Worm (Caenorhabditis elegans) whole organism, midembryonic: Measurements from ENCODE around the gene rilp-1.

Experiments used
- T22C8.4 ChIP-seq: fragments of 200-800 bp; sonication (Bioruptor generic); IDR thresholded peaks from 2 replicates; pipeline ENCODE4 v1.3.6; 2022; ENCODE audit warnings: missing genetic modification characterization, missing compliant biosample characterization
- cog-1 ChIP-seq: sonication (generic microtip); optimal IDR thresholded peaks from 2 replicates; lab custom pipeline; 2016; ENCODE audit warnings: missing genetic modification characterization, missing compliant biosample characterization
- flt-1 ChIP-seq: fragments of 200-800 bp; sonication (Bioruptor generic); IDR thresholded peaks from 2 replicates; pipeline ENCODE4 v1.3.6; 2022; ENCODE audit warnings: missing genetic modification characterization, missing compliant biosample characterization
- klf-2 ChIP-seq: fragments of 200-800 bp; sonication (Bioruptor generic); conservative IDR thresholded peaks from 2 replicates; pipeline ENCODE4 v1.3.6; 2022; ENCODE audit warnings: missing genetic modification reagents, missing genetic modification characterization, missing compliant biosample characterization
- med-1 ChIP-seq: sonication (generic microtip); optimal IDR thresholded peaks from 2 replicates; lab custom pipeline; 2017; ENCODE audit warnings: missing genetic modification characterization, mild to moderate bottlenecking, missing compliant biosample characterization, antibody characterized with exemption, missing genetic modification reagents; ENCODE audit not compliant: insufficient read depth
- ref-1 ChIP-seq: fragments of 200-800 bp; sonication (Bioruptor generic); conservative IDR thresholded peaks from 2 replicates; pipeline ENCODE4 v1.3.6; 2022; ENCODE audit warnings: missing genetic modification reagents, missing genetic modification characterization, missing compliant biosample characterization
- tab-1 ChIP-seq: fragments of 200-800 bp; sonication (Bioruptor generic); IDR thresholded peaks from 2 replicates; pipeline ENCODE4 v1.3.6; 2022; ENCODE audit warnings: missing genetic modification characterization, missing compliant biosample characterization
- ztf-23 ChIP-seq: fragments of 200-800 bp; sonication (Bioruptor generic); IDR thresholded peaks from 2 replicates; pipeline ENCODE4 v1.3.6; 2022; ENCODE audit warnings: missing genetic modification reagents, missing genetic modification characterization, missing compliant biosample characterization
- ztf-29 ChIP-seq: fragments of 200-800 bp; sonication (Bioruptor generic); IDR thresholded peaks from 2 replicates; pipeline ENCODE4 v1.3.6; 2022; ENCODE audit warnings: missing genetic modification reagents, missing genetic modification characterization, missing compliant biosample characterization

The rilp-1 gene

DNA sequence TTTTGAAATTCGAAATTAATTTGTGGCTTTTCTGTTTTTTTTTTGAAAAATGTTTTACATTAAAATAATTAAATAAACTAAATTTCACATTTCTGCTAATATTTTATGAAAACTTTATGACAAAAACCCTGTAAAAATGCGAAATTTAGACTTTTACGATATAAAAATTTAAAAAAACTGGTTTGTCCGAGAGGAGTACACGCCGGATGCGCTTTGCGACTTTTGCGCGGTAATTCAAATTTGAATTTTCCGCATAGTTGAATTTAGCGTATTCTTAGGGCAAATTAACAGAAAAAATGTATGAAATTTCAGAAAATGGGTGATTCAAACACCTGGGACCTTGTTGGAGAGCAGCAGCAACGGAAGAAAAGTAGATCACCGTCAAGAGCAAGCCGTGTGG, 8.1 kb downstream of the rilp-1 start, which contains the start of gene unc-93:
Gene unc-93, plus strand, starts transcription at position 301 of the 400 bp plus-strand sequence.
- TF ChIP-seq klf-2 (GFP tag; lab: Robert Waterston, UW) (no peak), ztf-29 (no peak)

DNA sequence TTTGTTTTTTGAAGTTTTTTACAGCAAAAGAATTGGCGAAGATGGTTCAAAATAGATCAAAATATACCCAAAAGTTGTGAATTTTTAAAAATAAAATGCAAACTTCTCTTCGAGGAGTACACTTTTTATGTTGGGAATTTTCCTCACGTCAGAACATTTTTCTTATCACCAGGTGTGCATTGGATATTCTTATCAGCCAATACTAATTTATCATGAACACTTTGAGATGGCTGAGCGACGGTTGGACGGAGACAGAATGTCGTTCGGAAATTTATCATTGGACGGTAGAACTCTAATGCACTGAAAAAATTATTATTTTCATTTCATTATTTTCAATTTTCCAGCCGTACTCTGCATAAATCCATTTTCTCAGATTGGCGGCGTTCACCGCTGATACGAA, 13.4 kb downstream of the rilp-1 start:
- TF ChIP-seq klf-2 (GFP tag; lab: Robert Waterston, UW) (no peak), flt-1 (GFP tag; lab: Robert Waterston, UW) (no peak), ztf-23 (GFP tag; lab: Robert Waterston, UW) (no peak), tab-1 (GFP tag; lab: Robert Waterston, UW) (no peak)

DNA sequence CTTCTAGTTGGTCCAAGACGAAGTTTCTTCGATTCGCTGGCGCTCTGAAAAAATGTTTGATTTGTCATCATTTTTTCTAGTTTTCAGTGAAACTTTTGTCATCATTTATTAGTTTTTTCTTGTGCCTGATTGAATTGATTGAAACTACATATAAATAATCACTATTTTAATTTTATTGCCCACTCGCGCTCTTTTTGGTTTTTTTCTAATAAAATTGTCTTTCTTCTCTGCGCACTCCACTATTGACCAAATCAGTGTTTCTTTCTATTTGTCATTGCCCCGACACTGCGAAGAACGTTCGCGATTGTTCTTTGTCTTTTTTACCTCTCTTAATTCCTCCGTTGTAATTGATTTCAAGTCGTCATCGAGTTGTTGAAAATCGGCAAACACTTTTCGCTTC, 14.3 kb downstream of the rilp-1 start:
- no peak for TF ChIP-seq ztf-23 (GFP tag; lab: Robert Waterston, UW)
- TF ChIP-seq flt-1 (GFP tag; lab: Robert Waterston, UW): no peak
- no peak for TF ChIP-seq tab-1 (GFP tag; lab: Robert Waterston, UW)
- TF ChIP-seq med-1 (GFP tag; lab: Kevin White, UChicago): no peak
- TF ChIP-seq cog-1: no peak
- TF ChIP-seq T22C8.4 (GFP tag; lab: Robert Waterston, UW): no peak
- TF ChIP-seq ref-1 (GFP tag; lab: Robert Waterston, UW): no peak
- no peak for TF ChIP-seq ztf-29
- TF ChIP-seq klf-2 (GFP tag; lab: Robert Waterston, UW): no peak

DNA sequence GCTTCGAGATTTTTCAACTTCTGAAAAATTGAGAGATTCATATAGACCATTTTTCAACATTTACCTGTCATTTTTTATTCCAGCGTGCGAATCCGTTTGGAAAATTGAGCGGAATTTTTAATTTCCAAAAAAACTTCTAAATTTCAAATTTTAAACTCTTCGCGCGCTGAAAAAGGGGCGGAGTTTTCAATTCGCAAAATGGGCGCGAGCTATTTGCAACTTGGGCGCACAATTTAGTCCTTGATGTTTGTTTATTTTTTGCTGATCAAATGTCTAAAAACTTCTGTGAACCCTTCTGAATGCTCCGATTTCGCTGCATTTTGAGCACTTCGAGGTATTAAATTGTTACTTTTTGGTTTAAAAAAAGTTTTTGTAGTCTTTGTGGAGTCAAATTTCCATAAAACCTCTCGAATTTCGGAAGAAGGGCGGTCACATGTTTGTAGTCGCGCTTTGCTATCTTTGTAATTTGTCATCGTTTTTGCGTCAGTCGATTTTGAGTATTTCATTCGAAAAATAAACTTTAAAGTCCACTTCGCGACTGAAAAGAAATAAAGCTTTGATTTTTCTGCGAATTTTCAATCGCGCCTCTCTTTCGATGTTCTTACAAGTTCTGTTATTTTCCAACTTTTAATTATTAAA, 14.9 kb downstream of the rilp-1 start, which contains the start of the genes madf-8 and gsr-1:
Gene madf-8, minus strand, starts transcription at position 156 of the 639 bp plus-strand sequence.
Gene gsr-1, plus strand, starts transcription at position 231 of the 639 bp plus-strand sequence.
- peak; percentile 68; the same call in 1 of the 2 replicates for TF ChIP-seq ztf-23 (GFP tag; lab: Robert Waterston, UW)
- TF ChIP-seq T22C8.4 (GFP tag; lab: Robert Waterston, UW): no peak

DNA sequence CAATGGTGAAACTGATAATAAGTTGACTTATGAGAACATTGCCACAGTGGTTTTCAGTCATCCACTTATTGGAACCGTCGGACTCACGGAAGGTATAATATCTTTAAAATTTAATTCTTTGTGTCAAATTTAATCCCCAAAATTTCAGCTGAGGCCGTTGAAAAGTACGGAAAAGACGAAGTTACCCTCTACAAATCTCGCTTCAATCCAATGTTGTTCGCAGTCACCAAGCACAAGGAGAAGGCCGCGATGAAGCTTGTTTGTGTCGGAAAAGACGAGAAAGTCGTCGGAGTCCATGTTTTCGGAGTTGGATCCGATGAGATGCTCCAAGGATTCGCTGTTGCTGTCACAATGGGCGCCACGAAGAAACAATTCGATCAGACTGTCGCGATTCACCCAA, 16.5 kb downstream of the rilp-1 start:
- TF ChIP-seq ztf-23 (GFP tag; lab: Robert Waterston, UW) (no peak), T22C8.4 (GFP tag; lab: Robert Waterston, UW) (no peak), cog-1 (no peak), ztf-29 (no peak), flt-1 (GFP tag; lab: Robert Waterston, UW) (no peak), klf-2 (GFP tag; lab: Robert Waterston, UW) (no peak), tab-1 (GFP tag; lab: Robert Waterston, UW) (no peak), ref-1 (GFP tag; lab: Robert Waterston, UW) (no peak), med-1 (GFP tag; lab: Kevin White, UChicago) (no peak)

DNA sequence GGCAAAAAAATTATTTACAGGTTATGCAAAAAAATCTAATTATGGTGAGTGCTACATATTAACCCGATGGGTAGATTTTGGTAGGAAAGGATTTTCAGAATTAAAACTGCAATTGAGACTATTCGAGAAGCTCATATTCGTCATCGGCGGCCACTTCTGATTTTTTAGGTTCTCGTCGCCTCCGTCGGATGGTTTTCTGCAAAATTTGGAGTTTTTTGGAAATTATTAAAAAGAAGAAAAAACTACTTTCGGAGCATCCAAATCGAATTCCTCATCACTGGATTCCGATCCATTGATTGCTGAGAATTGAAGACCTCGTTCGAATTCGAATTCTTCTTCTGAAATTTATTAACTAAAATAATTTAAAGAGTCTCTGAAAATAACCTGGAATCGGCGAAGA, 17.0 kb downstream of the rilp-1 start:
- TF ChIP-seq flt-1 (GFP tag; lab: Robert Waterston, UW) (no peak), klf-2 (GFP tag; lab: Robert Waterston, UW) (no peak), ztf-29 (no peak), tab-1 (GFP tag; lab: Robert Waterston, UW) (no peak), ztf-23 (GFP tag; lab: Robert Waterston, UW) (no peak), T22C8.4 (GFP tag; lab: Robert Waterston, UW) (no peak), med-1 (GFP tag; lab: Kevin White, UChicago) (no peak), cog-1 (no peak), ref-1 (GFP tag; lab: Robert Waterston, UW) (no peak)

DNA sequence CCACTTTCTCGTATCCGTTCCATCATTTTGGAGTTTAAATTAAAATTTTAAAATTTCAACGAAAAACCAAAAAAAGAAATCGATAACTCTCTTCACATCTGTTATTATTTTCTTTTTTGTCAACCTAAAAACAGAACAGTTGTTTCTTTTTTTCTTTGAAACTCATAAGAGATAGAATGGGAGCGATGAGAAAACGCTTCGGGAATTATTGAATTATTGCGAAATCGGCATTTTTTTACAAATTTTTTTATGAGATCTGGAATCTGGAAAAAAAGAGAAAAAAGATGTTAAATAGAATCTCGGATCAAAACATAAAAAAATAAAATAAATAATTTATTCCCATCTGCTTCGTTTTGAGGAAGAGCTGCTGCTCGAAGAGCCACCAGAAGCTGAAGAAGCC, 21.5 kb downstream of the rilp-1 start, which contains the start of gene C46F11.5:
Gene C46F11.5, minus strand, starts transcription at position 128 of the 400 bp plus-strand sequence.
- TF ChIP-seq flt-1 (GFP tag; lab: Robert Waterston, UW) (no peak), ref-1 (GFP tag; lab: Robert Waterston, UW) (no peak), ztf-23 (GFP tag; lab: Robert Waterston, UW) (no peak), klf-2 (GFP tag; lab: Robert Waterston, UW) (no peak), tab-1 (GFP tag; lab: Robert Waterston, UW) (no peak), T22C8.4 (GFP tag; lab: Robert Waterston, UW) (no peak), ztf-29 (no peak), cog-1 (no peak), med-1 (GFP tag; lab: Kevin White, UChicago) (no peak)

DNA sequence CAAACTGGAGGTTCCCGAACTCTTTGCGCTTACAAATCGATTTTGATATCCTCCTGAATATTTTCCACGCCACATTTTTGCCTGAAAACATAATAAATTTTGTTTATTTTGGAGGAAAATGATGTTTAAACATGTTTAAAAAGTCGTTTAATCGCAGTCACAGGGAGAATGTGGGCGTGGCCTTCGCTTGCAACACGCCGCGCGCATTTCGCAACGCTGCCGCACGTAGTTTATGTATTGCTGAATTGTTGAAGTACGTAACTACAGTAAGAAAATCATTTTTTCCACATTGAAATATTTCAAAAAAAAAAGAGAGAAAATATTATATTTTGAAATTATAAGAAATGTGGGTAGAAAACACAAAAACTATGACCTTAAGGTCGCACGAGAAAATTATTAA, 28.3 kb downstream of the rilp-1 start, which contains the start of gene C46F11.4:
Gene C46F11.4, minus strand, starts transcription at position 81 of the 400 bp plus-strand sequence.
- peak; percentile 86 for TF ChIP-seq ztf-29
- TF ChIP-seq ztf-23 (GFP tag; lab: Robert Waterston, UW): peak; percentile 94
- TF ChIP-seq tab-1 (GFP tag; lab: Robert Waterston, UW): peak; percentile 94
- peak; percentile 79 for TF ChIP-seq cog-1
- TF ChIP-seq klf-2 (GFP tag; lab: Robert Waterston, UW): peak; percentile 89
- peak; percentile 84 for TF ChIP-seq T22C8.4 (GFP tag; lab: Robert Waterston, UW)
- TF ChIP-seq med-1 (GFP tag; lab: Kevin White, UChicago): peak; percentile 97
- TF ChIP-seq ref-1 (GFP tag; lab: Robert Waterston, UW): peak; percentile 65; the same call in 1 of the 2 replicates
- TF ChIP-seq flt-1 (GFP tag; lab: Robert Waterston, UW): peak; percentile 93

DNA sequence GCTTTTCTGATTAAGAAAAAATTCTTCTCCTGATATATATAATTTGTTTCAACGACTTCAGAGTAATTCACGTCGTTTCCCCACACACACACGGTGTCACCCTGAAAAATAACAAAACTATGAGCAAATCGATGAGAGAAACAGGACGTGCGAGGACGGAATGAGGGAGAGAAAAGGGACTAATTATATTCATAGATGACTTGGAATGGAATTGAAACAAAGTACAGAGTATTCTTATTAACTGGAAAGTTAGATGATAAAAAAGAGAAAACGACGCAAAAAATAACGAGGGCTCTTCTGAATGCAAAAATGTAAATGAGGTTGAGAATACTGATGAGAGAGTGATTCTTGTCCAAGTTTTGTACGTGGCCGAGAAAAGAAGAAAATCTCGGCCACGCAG, 34.4 kb downstream of the rilp-1 start, which contains the start of gene C46F11.6:
Gene C46F11.6, minus strand, starts transcription at position 101 of the 400 bp plus-strand sequence.
- TF ChIP-seq tab-1 (GFP tag; lab: Robert Waterston, UW) (no peak), flt-1 (GFP tag; lab: Robert Waterston, UW) (no peak), med-1 (GFP tag; lab: Kevin White, UChicago) (no peak), ztf-23 (GFP tag; lab: Robert Waterston, UW) (no peak), cog-1 (no peak), ztf-29 (no peak), ref-1 (GFP tag; lab: Robert Waterston, UW) (no peak), klf-2 (GFP tag; lab: Robert Waterston, UW) (no peak)
